Worm (Caenorhabditis elegans) whole organism, L4 larva: ENCODE data around the gene oga-1.

Experiments used
- fkh-10 ChIP-seq: fragments of 150-350 bp; optimal IDR thresholded peaks from 2 replicates; lab custom pipeline; 2014; ENCODE audit warnings: missing biosample characterization, missing genetic modification reagents, missing genetic modification characterization
- unc-62 ChIP-seq, 3 experiments: fragments of 150-350 bp in 1 of 3; sonication (generic microtip); optimal IDR thresholded peaks in 2 of 3; peaks in 1 of 3; 1 replicate in 1 of 3; 2 replicates in 2 of 3; lab custom pipeline; 2014 to 2017; ENCODE audit warnings: missing biosample characterization in 3 of 3, missing genetic modification characterization in 3 of 3, missing genetic modification reagents in 3 of 3, missing genotype in 1 of 3
- zfp-2 ChIP-seq: sonication (generic microtip); optimal IDR thresholded peaks from 2 replicates; lab custom pipeline; 2016; ENCODE audit warnings: mild to moderate bottlenecking, missing genetic modification characterization, missing compliant biosample characterization

ce11 chrX:9364501-9364900, 17.3 kb upstream of the oga-1 start, which contains the start of gene pkc-2:
- TF ChIP-seq unc-62 (GFP tag; optimal IDR thresholded peaks at IDR 0.05 in 1 of 2; lab: Kevin White, UChicago), result no peak
- no peak for TF ChIP-seq unc-62 (tag; optimal IDR thresholded peaks at IDR 0.05; lab: Kevin White, UChicago)
- peak; percentile 88 for TF ChIP-seq fkh-10
- TF ChIP-seq zfp-2, result no peak
